Fruit fly (Drosophila melanogaster): Measurements from ENCODE around the gene CG11686.

CG11686 gene

DNA sequence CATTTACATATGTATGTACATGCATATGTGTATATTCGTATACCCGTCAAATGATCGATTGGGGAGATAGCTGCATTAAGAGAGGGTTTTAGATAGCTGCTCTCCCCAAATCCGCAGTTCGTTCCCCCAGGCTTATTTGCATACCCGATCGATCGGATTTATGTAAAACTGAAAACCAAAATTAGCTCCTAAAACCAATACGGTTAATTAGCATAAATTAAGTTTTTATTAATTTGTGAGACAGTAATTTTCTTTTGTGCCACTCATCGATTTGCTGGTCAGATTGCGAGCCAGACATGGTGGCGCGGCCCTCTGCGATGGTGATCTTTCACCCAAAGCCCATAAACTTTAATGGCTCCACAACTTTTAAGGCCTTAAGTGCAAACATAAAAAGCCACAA, 29.0 kb upstream of the CG11686 start:
- TF ChIP-seq CG10348 (GFP tag; IDR thresholded peaks at IDR 0.05) (no peak), Snoo (tag; optimal IDR thresholded peaks at IDR 0.05) (no peak)

DNA sequence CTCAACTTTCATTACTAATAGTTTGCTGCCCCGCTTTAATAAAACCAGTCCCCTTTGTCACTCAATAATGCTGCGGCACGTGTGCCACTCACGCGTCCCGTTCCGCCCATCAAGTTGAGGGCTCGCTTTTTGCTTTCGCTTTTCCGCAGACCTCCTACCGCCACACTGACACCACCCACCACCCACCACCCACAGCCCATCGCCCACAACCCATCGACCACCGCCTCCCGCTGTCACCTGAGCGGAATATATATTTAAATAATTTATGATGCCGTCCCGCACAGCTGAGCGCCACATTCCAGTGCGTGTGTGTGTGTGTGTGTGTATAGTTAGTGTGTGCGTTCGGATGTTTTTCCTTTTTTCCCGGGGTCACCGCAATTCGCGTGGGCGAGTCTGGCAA, 18.4 kb upstream of the CG11686 start:
- TF ChIP-seq CG8159 (tag; optimal IDR thresholded peaks at IDR 0.05), result no peak
- 0 out of 3 replicates have a peak, but pooled peaks have one; percentile 10 for TF ChIP-seq fd96Ca (GFP tag; IDR thresholded peaks at IDR 0.05)

- TF ChIP-seq rn (GFP tag; IDR thresholded peaks at IDR 0.05) (no peak), D1 (tag; optimal IDR thresholded peaks at IDR 0.05) (no peak), CG17806 (tag; optimal IDR thresholded peaks at IDR 0.05) (no peak), Pif1B (GFP tag; optimal IDR thresholded peaks at IDR 0.05) (no peak), CG34367 (tag; optimal IDR thresholded peaks at IDR 0.05) (no peak), fd96Ca (GFP tag; IDR thresholded peaks at IDR 0.05) (no peak), CG9948 (tag; optimal IDR thresholded peaks at IDR 0.05) (no peak), CG8159 (tag; optimal IDR thresholded peaks at IDR 0.05) (no peak), CG10348 (GFP tag; IDR thresholded peaks at IDR 0.05) (no peak), CG12605 (GFP tag; IDR thresholded peaks at IDR 0.05) (no peak), Ets98B (GFP tag; IDR thresholded peaks at IDR 0.05) (no peak), CG14655 (GFP tag; optimal IDR thresholded peaks at IDR 0.05) (peak; percentile 27), Pif1A (GFP tag; optimal IDR thresholded peaks at IDR 0.05) (peak; percentile 26), EcR (GFP tag; optimal IDR thresholded peaks at IDR 0.05) (no peak), CG13204 (GFP tag; optimal IDR thresholded peaks at IDR 0.05) (no peak), Snoo (tag; optimal IDR thresholded peaks at IDR 0.05) (no peak), CG8301 (tag; optimal IDR thresholded peaks at IDR 0.05) (no peak)
These were observed 3.0 kb upstream of the CG11686 start for dm6 chr3R:13257110-13257509.

DNA sequence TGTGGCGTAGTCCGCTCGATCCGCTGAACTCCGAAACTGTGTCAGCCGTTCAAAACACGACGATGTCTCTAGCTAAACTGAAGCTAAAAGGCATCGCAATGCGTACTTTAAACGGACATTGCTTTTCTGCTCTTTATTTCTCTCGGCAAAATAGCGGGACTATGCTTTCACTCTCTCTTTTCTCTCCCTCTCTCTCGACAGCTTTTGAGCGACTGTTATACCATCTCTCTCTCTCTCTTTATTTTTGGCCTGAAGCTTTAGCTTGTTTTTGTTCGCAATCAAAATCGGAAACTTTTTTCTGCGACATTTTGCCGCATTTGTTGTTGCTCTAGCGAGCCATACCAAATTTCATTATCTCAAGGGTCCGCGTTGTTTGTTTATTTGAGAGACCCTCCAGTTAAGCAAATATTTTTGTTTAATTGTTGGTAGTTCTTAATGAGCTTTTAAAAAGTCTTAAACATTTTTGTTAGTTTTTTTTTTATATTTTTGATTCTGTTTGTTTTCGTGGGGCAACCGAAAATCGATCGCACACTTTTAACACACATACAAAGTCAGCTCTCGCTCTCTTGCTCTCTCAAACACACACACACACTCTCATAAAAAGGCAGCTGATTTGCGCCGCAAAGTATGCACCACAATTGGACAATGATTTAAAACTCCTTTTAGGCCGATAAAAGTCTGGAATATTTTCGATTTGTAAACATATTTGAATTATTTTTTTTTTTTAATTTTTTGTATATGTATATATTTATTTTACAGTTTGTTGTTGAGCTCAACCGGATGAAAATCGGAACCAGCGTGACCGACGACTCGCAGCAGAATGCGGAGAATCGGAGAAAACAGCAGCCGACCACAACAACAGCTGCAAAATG, 1.2 kb upstream of the CG11686 start, which contains the start of gene Ace:
TSS of gene Ace (minus strand) at position 822 of the 872 bp plus-strand sequence.
- TF ChIP-seq Pif1B (GFP tag; optimal IDR thresholded peaks at IDR 0.05), result peak; percentile 7
- no peak for TF ChIP-seq CG10348 (GFP tag; IDR thresholded peaks at IDR 0.05)
- TF ChIP-seq CG13204 (GFP tag; optimal IDR thresholded peaks at IDR 0.05), result no peak

- no peak for TF ChIP-seq CG8301 (tag; optimal IDR thresholded peaks at IDR 0.05)
- no peak for TF ChIP-seq CG9948 (tag; optimal IDR thresholded peaks at IDR 0.05)
- no peak for TF ChIP-seq fd96Ca (GFP tag; IDR thresholded peaks at IDR 0.05)
- TF ChIP-seq CG14655 (GFP tag; optimal IDR thresholded peaks at IDR 0.05), result no peak
- no peak for TF ChIP-seq D1 (tag; optimal IDR thresholded peaks at IDR 0.05)
- TF ChIP-seq CG17806 (tag; optimal IDR thresholded peaks at IDR 0.05), result no peak
- TF ChIP-seq gl (tag; optimal IDR thresholded peaks at IDR 0.05), result no peak
- no peak for TF ChIP-seq CG10348 (GFP tag; IDR thresholded peaks at IDR 0.05)
- no peak for TF ChIP-seq CG4496 (GFP tag; IDR thresholded peaks at IDR 0.05)
- no peak for TF ChIP-seq Ets98B (GFP tag; IDR thresholded peaks at IDR 0.05)
- no peak for TF ChIP-seq EcR (GFP tag; optimal IDR thresholded peaks at IDR 0.05)
- TF ChIP-seq CG15710 (tag; optimal IDR thresholded peaks at IDR 0.05), result no peak
- no peak for TF ChIP-seq CG32121 (GFP tag; IDR thresholded peaks at IDR 0.05)
- no peak for TF ChIP-seq CG8159 (tag; optimal IDR thresholded peaks at IDR 0.05)
- no peak for TF ChIP-seq CG13204 (GFP tag; optimal IDR thresholded peaks at IDR 0.05)
- TF ChIP-seq rn (GFP tag; IDR thresholded peaks at IDR 0.05), result no peak
- no peak for TF ChIP-seq Pif1B (GFP tag; optimal IDR thresholded peaks at IDR 0.05)
- no peak for TF ChIP-seq Snoo (tag; optimal IDR thresholded peaks at IDR 0.05)
- TF ChIP-seq CG12605 (GFP tag; IDR thresholded peaks at IDR 0.05), result no peak
- TF ChIP-seq Pif1A (GFP tag; optimal IDR thresholded peaks at IDR 0.05), result no peak
These were observed 1.6 kb downstream of the CG11686 start for dm6 chr3R:13261706-13262105.

DNA sequence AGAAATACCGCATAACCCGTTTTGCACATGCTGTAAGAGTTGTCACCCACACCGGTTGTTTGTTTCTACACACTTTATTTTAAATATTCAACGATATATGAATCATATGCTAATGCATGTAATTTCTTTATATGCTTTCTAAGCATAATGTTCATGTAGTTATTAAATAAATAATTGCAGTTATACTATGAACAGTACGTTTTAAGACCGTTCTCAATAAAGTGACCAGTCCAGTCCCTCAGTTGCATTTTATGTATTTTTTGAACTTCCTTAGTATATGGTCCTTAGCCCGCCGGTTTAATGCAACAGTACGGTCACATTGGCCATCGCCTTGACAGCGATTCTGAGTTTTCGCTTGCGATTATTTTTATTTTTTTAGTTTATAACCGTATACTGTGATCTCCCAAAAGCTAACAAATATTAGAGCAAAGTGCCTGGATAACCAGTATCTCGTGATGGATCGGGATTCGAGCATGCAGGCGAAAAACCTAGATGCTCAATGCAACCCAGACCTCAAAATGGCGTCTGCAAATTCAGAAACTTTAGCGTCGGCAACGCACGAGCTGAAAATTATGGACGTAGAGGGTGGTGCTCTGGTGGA, 4.0 kb downstream of the CG11686 start, which contains the start of gene Ravus:
TSS of gene Ravus (minus strand) at position 1 of the 601 bp plus-strand sequence.
- TF ChIP-seq CG15710 (tag; optimal IDR thresholded peaks at IDR 0.05) (peak; percentile 70), CG32121 (GFP tag; IDR thresholded peaks at IDR 0.05) (0 out of 2 replicates have a peak, but pooled peaks have one; percentile 30), CG8301 (tag; optimal IDR thresholded peaks at IDR 0.05) (no peak), CG17806 (tag; optimal IDR thresholded peaks at IDR 0.05) (peak; percentile 22), Pif1A (GFP tag; optimal IDR thresholded peaks at IDR 0.05) (no peak), CG9948 (tag; optimal IDR thresholded peaks at IDR 0.05) (peak; percentile 46), Snoo (tag; optimal IDR thresholded peaks at IDR 0.05) (peak; percentile 43), CG8159 (tag; optimal IDR thresholded peaks at IDR 0.05) (peak; percentile 47)

dm6 chr3R:13270648-13271047, 10.5 kb downstream of the CG11686 start:
- TF ChIP-seq CG4496 (GFP tag; IDR thresholded peaks at IDR 0.05), result no peak
- TF ChIP-seq CG10348 (GFP tag; IDR thresholded peaks at IDR 0.05), result no peak
- peak; percentile 71 for TF ChIP-seq EcR (GFP tag; optimal IDR thresholded peaks at IDR 0.05)
- TF ChIP-seq fd96Ca (GFP tag; IDR thresholded peaks at IDR 0.05), result no peak
- no peak for TF ChIP-seq CG8301 (tag; optimal IDR thresholded peaks at IDR 0.05)
- no peak for TF ChIP-seq Snoo (tag; optimal IDR thresholded peaks at IDR 0.05)

Data from whole organism, pupa.